Fruit fly (Drosophila melanogaster) whole organism, embryonic: Measurements from ENCODE around the gene CG42710.

Experiments
- CG11560 ChIP-seq: fragments of 200-800 bp; sonication (Bioruptor generic); IDR thresholded peaks from 3 replicates; pipeline ENCODE4 v1.3.6; 2022; ENCODE audit warnings: missing biosample characterization, missing genetic modification characterization
- CG13424 ChIP-seq: fragments of 200-800 bp; sonication (Bioruptor generic); optimal IDR thresholded peaks from 2 replicates; lab custom pipeline; 2019; ENCODE audit warnings: missing biosample characterization, mild to moderate bottlenecking, missing genetic modification characterization, moderate library complexity
- CG13775 ChIP-seq: fragments of 200-800 bp; sonication (Bioruptor generic); optimal IDR thresholded peaks from 3 replicates; lab custom pipeline; 2017; ENCODE audit warnings: missing biosample characterization, mild to moderate bottlenecking, missing genetic modification characterization
- CG14014 ChIP-seq: fragments of 200-800 bp; sonication (Bioruptor generic); IDR thresholded peaks from 2 replicates; pipeline ENCODE4 v1.3.6; 2022; ENCODE audit warnings: missing biosample characterization, missing genetic modification characterization
- CG15479 ChIP-seq: fragments of 200-800 bp; sonication (Bioruptor generic); optimal IDR thresholded peaks from 3 replicates; lab custom pipeline; 2019; ENCODE audit warnings: missing biosample characterization, mild to moderate bottlenecking, missing genetic modification characterization, moderate library complexity
- CG16863 ChIP-seq: fragments of 200-800 bp; sonication (Bioruptor generic); optimal IDR thresholded peaks from 3 replicates; lab custom pipeline; 2016; ENCODE audit warnings: missing biosample characterization, missing genetic modification characterization
- CG17361 ChIP-seq: fragments of 200-800 bp; sonication (Bioruptor generic); IDR thresholded peaks from 3 replicates; pipeline ENCODE4 v1.3.6; 2022; ENCODE audit warnings: missing biosample characterization, missing genetic modification characterization
- CG17568 ChIP-seq: fragments of 200-800 bp; sonication (Bioruptor generic); optimal IDR thresholded peaks from 2 replicates; lab custom pipeline; 2018; ENCODE audit warnings: missing biosample characterization, mild to moderate bottlenecking, missing genetic modification characterization, moderate library complexity
- CG18011 ChIP-seq: fragments of 200-800 bp; sonication (Bioruptor generic); optimal IDR thresholded peaks from 2 replicates; lab custom pipeline; 2017; ENCODE audit warnings: missing biosample characterization, missing genetic modification characterization, mild to moderate bottlenecking, moderate library complexity, missing genotype
- CG18599 ChIP-seq: fragments of 200-800 bp; sonication (Bioruptor generic); optimal IDR thresholded peaks from 3 replicates; lab custom pipeline; 2017; ENCODE audit warnings: missing biosample characterization, missing genetic modification characterization, mild to moderate bottlenecking, moderate library complexity, missing genetic modification reagents
- CG2202 ChIP-seq: fragments of 200-800 bp; sonication (Bioruptor generic); optimal IDR thresholded peaks from 2 replicates; lab custom pipeline; 2018; ENCODE audit warnings: missing biosample characterization, mild to moderate bottlenecking, missing genetic modification characterization
- CG2678 ChIP-seq: fragments of 200-800 bp; sonication (Bioruptor generic); optimal IDR thresholded peaks from 3 replicates; lab custom pipeline; 2019; ENCODE audit warnings: missing biosample characterization, mild to moderate bottlenecking, missing genetic modification characterization, moderate library complexity
- CG31441 ChIP-seq: fragments of 200-800 bp; sonication (Bioruptor generic); IDR thresholded peaks from 2 replicates; pipeline ENCODE4 v1.3.6; 2022; ENCODE audit warnings: missing biosample characterization, missing genetic modification characterization
- CG3995 ChIP-seq: fragments of 200-800 bp; sonication (Bioruptor generic); optimal IDR thresholded peaks from 3 replicates; lab custom pipeline; 2016; ENCODE audit warnings: missing biosample characterization, missing genetic modification characterization
- CG4707 ChIP-seq: fragments of 200-800 bp; sonication (Bioruptor generic); optimal IDR thresholded peaks from 2 replicates; lab custom pipeline; 2018; ENCODE audit warnings: missing biosample characterization, mild to moderate bottlenecking, missing genetic modification characterization, moderate library complexity
- CG6654 ChIP-seq: fragments of 200-800 bp; sonication (Bioruptor generic); optimal IDR thresholded peaks from 2 replicates; lab custom pipeline; 2017; ENCODE audit warnings: missing biosample characterization, mild to moderate bottlenecking, missing genetic modification characterization
- CG8478 ChIP-seq: fragments of >200 bp; optimal IDR thresholded peaks from 2 replicates; lab custom pipeline; 2018
- CG8765 ChIP-seq: fragments of 200-800 bp; sonication (Bioruptor generic); IDR thresholded peaks from 2 replicates; pipeline ENCODE4 v1.3.6; 2022; ENCODE audit warnings: missing biosample characterization, missing genetic modification characterization
- CG8944 ChIP-seq: fragments of 200-800 bp; sonication (Bioruptor generic); optimal IDR thresholded peaks from 3 replicates; lab custom pipeline; 2016; ENCODE audit warnings: missing biosample characterization, missing genetic modification characterization
- Deaf1 ChIP-seq: fragments of 200-800 bp; optimal IDR thresholded peaks from 3 replicates; lab custom pipeline; 2019; ENCODE audit warnings: missing biosample characterization, mild to moderate bottlenecking, missing genetic modification characterization, moderate library complexity
- E2f2 ChIP-seq: fragments of 200-800 bp; sonication (Bioruptor generic); IDR thresholded peaks from 2 replicates; pipeline ENCODE4 v1.3.6; 2022; ENCODE audit warnings: missing biosample characterization, missing genetic modification characterization
- Ets97D ChIP-seq: fragments of 200-800 bp; sonication (Bioruptor generic); optimal IDR thresholded peaks from 3 replicates; lab custom pipeline; 2016; ENCODE audit warnings: missing biosample characterization, missing genetic modification characterization
- HLH3B ChIP-seq: fragments of 200-800 bp; sonication (Bioruptor generic); IDR thresholded peaks from 2 replicates; pipeline ENCODE4 v1.3.6; 2022; ENCODE audit warnings: missing biosample characterization, missing genetic modification characterization
- Lpt ChIP-seq: fragments of >200 bp; optimal IDR thresholded peaks from 2 replicates; lab custom pipeline; 2018; ENCODE audit warnings: missing biosample characterization, missing genetic modification characterization
- Mes4 ChIP-seq: fragments of 200-800 bp; sonication (Bioruptor generic); optimal IDR thresholded peaks from 2 replicates; lab custom pipeline; 2016; ENCODE audit warnings: missing biosample characterization, missing genetic modification characterization
- Stat92E ChIP-seq, 3 experiments: fragments of >200 bp in 2 of 3; fragments of 200-800 bp in 1 of 3; sonication (Bioruptor generic) in 1 of 3; optimal IDR thresholded peaks; 2 replicates each; lab custom pipeline; 2017 to 2019; ENCODE audit warnings: missing biosample characterization in 3 of 3, missing genetic modification characterization in 3 of 3, mild to moderate bottlenecking in 1 of 3, moderate library complexity in 1 of 3
- YL-1 ChIP-seq: fragments of 200-800 bp; sonication (Bioruptor generic); optimal IDR thresholded peaks from 3 replicates; lab custom pipeline; 2017; ENCODE audit warnings: missing biosample characterization, mild to moderate bottlenecking, missing genetic modification characterization
- ab ChIP-seq: fragments of 200-800 bp; sonication (Bioruptor generic); optimal IDR thresholded peaks from 2 replicates; lab custom pipeline; 2016; ENCODE audit warnings: missing biosample characterization, missing genetic modification characterization
- aop ChIP-seq: fragments of 200-800 bp; sonication (Bioruptor generic); IDR thresholded peaks from 2 replicates; pipeline ENCODE4 v1.3.6; 2022; ENCODE audit warnings: missing biosample characterization, missing genetic modification characterization
- ato ChIP-seq: fragments of 200-800 bp; sonication (Bioruptor generic); IDR thresholded peaks from 2 replicates; pipeline ENCODE4 v1.3.6; 2022; ENCODE audit warnings: missing biosample characterization, missing genetic modification characterization; ENCODE audit not compliant: partially characterized antibody
- cg ChIP-seq: fragments of 200-800 bp; sonication (Bioruptor generic); optimal IDR thresholded peaks from 3 replicates; lab custom pipeline; 2019; ENCODE audit warnings: missing biosample characterization, mild to moderate bottlenecking, missing genetic modification characterization, moderate library complexity
- crol ChIP-seq: fragments of 200-800 bp; sonication (Bioruptor generic); IDR thresholded peaks from 2 replicates; pipeline ENCODE4 v1.3.6; 2022; ENCODE audit warnings: missing biosample characterization, missing genetic modification characterization
- dmrt99B ChIP-seq: fragments of 200-800 bp; sonication (Bioruptor generic); optimal IDR thresholded peaks from 2 replicates; lab custom pipeline; 2018; ENCODE audit warnings: missing biosample characterization, mild to moderate bottlenecking, missing genetic modification characterization, moderate library complexity
- gem ChIP-seq: fragments of 200-800 bp; sonication (Bioruptor generic); optimal IDR thresholded peaks from 2 replicates; lab custom pipeline; 2019; ENCODE audit warnings: missing biosample characterization, mild to moderate bottlenecking, missing genetic modification characterization, moderate library complexity
- hkb ChIP-seq, 2 experiments: fragments of 200-800 bp in 1 of 2; fragments of >200 bp in 1 of 2; sonication (Bioruptor generic) in 1 of 2; IDR thresholded peaks in 1 of 2; optimal IDR thresholded peaks in 1 of 2; 2 replicates each; pipeline versions ENCODE4 v1.3.6 to Lab custom; 2017 to 2022; ENCODE audit warnings: missing biosample characterization in 1 of 2, missing genetic modification characterization in 1 of 2
- kni ChIP-seq: fragments of 200-800 bp; sonication (Bioruptor generic); optimal IDR thresholded peaks from 3 replicates; lab custom pipeline; 2017; ENCODE audit warnings: mild to moderate bottlenecking, missing biosample characterization, missing genetic modification reagents, missing genetic modification characterization
- knrl ChIP-seq: fragments of 200-800 bp; sonication (Bioruptor generic); IDR thresholded peaks from 3 replicates; pipeline ENCODE4 v1.3.6; 2022; ENCODE audit warnings: missing biosample characterization, missing genetic modification characterization; ENCODE audit not compliant: partially characterized antibody
- lola ChIP-seq, 3 experiments: fragments of >200 bp in 2 of 3; fragments of 200-800 bp in 1 of 3; sonication (Bioruptor generic) in 1 of 3; optimal IDR thresholded peaks; 2 replicates each; lab custom pipeline; 2017 to 2019; ENCODE audit warnings: missing biosample characterization in 3 of 3, missing genetic modification characterization in 3 of 3, mild to moderate bottlenecking in 1 of 3, moderate library complexity in 1 of 3
- mam ChIP-seq: fragments of 200-800 bp; sonication (Bioruptor generic); optimal IDR thresholded peaks from 3 replicates; lab custom pipeline; 2016; ENCODE audit warnings: missing biosample characterization, missing genetic modification characterization
- pb ChIP-seq: fragments of 200-800 bp; sonication (Bioruptor generic); optimal IDR thresholded peaks from 3 replicates; lab custom pipeline; 2016; ENCODE audit warnings: missing biosample characterization, missing genetic modification characterization
- sc ChIP-seq, 3 experiments: fragments of >200 bp in 2 of 3; fragments of 200-800 bp in 1 of 3; sonication (Bioruptor generic) in 1 of 3; optimal IDR thresholded peaks; 2 replicates in 2 of 3; 3 replicates in 1 of 3; lab custom pipeline; 2017; ENCODE audit warnings: mild to moderate bottlenecking in 1 of 3, missing biosample characterization in 1 of 3, missing genetic modification characterization in 1 of 3, missing genetic modification reagents in 1 of 3
- sens-2 ChIP-seq: fragments of 200-800 bp; sonication (Bioruptor generic); IDR thresholded peaks from 2 replicates; pipeline ENCODE4 v1.3.6; 2022; ENCODE audit warnings: missing biosample characterization, missing genetic modification characterization
- sisA ChIP-seq: fragments of 200-800 bp; sonication (Bioruptor generic); IDR thresholded peaks from 2 replicates; pipeline ENCODE4 v1.3.6; 2022; ENCODE audit warnings: missing biosample characterization, missing genetic modification characterization
- slou ChIP-seq: fragments of 200-800 bp; sonication (Bioruptor generic); optimal IDR thresholded peaks from 3 replicates; lab custom pipeline; 2016; ENCODE audit warnings: missing biosample characterization, missing genetic modification characterization
- sr ChIP-seq: fragments of 200-800 bp; sonication (Bioruptor generic); IDR thresholded peaks from 3 replicates; pipeline ENCODE4 v1.3.6; 2022; ENCODE audit warnings: missing biosample characterization, missing genetic modification characterization
- stwl ChIP-seq: fragments of 200-800 bp; sonication (Bioruptor generic); optimal IDR thresholded peaks from 3 replicates; lab custom pipeline; 2018; ENCODE audit warnings: missing biosample characterization, mild to moderate bottlenecking, missing genetic modification characterization, moderate library complexity
- tap ChIP-seq: fragments of 200-800 bp; optimal IDR thresholded peaks from 3 replicates; lab custom pipeline; 2019; ENCODE audit warnings: missing biosample characterization, mild to moderate bottlenecking, missing genetic modification characterization, moderate library complexity
- tin ChIP-seq: fragments of 200-800 bp; sonication (Bioruptor generic); optimal IDR thresholded peaks from 3 replicates; lab custom pipeline; 2016; ENCODE audit warnings: missing biosample characterization, missing genetic modification characterization
- vfl ChIP-seq: fragments of 200-800 bp; sonication (Bioruptor generic); optimal IDR thresholded peaks from 2 replicates; lab custom pipeline; 2016; ENCODE audit warnings: missing biosample characterization, missing genetic modification characterization
- wek ChIP-seq: fragments of 200-800 bp; sonication (Bioruptor generic); optimal IDR thresholded peaks from 3 replicates; lab custom pipeline; 2018; ENCODE audit warnings: missing biosample characterization, mild to moderate bottlenecking, missing genetic modification characterization, moderate library complexity

CG42710 gene

DNA sequence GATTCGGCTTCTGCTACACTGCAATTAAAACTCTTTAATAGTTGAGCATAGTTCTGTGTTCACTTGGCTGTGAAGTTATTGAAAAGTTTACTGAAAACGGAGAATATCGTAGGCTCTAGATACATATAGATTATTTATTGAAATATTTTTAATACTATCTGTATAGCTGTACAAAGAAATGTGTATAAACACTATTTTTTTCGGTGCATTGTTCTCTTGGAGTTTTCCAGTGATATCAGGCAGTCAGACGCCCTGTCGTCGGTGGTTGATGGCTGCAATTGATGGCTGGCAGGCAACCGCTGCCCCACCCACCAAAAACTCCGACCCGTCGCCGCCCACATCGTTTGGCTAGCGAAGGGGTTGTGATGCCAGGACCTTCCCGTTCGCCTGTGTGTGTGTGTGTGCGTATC is 35.9 kb downstream of the CG42710 start (continued):
- TF ChIP-seq aop (GFP tag; lab: Robert Waterston, UW) (no peak), Deaf1 (tag; lab: Kevin White, UChicago) (peak; percentile 50), E2f2 (no peak), CG31441 (peak; percentile 49), CG11560 (tag; lab: Robert Waterston, UW) (no peak), CG4707 (GFP tag; lab: Kevin White, UChicago) (no peak), CG13424 (tag; lab: Kevin White, UChicago) (peak; percentile 62), Mes4 (no peak), CG14014 (GFP tag; lab: Robert Waterston, UW) (no peak), pb (GFP tag; lab: Kevin White, UChicago) (no peak), ab (GFP tag; lab: Kevin White, UChicago) (no peak), crol (no peak), CG8944 (GFP tag; lab: Kevin White, UChicago) (no peak), stwl (tag; lab: Kevin White, UChicago) (no peak), YL-1 (no peak), wek (no peak), CG17568 (GFP tag; lab: Kevin White, UChicago) (no peak), CG2202 (tag; lab: Kevin White, UChicago) (peak; percentile 18), lola (GFP tag; optimal IDR thresholded peaks at IDR 0.05; lab: Kevin White, UChicago) (peak in 1 of 3 experiments; percentile 60), ato (GFP tag; lab: Robert Waterston, UW) (no peak), vfl (GFP tag; lab: Kevin White, UChicago) (no peak), CG2678 (peak; percentile 56), kni (GFP tag; lab: Kevin White, UChicago) (no peak), CG6654 (no peak), cg (GFP tag; lab: Kevin White, UChicago) (no peak), sens-2 (GFP tag; lab: Robert Waterston, UW) (no peak), CG8765 (GFP tag; lab: Robert Waterston, UW) (no peak), Stat92E (GFP tag; optimal IDR thresholded peaks at IDR 0.05; lab: Kevin White, UChicago) (peak in 1 of 3 experiments; percentile 25), slou (GFP tag; lab: Kevin White, UChicago) (peak; percentile 34), CG15479 (no peak), tap (tag; lab: Kevin White, UChicago) (no peak), CG18599 (GFP tag; lab: Kevin White, UChicago) (peak; percentile 56), gem (tag; lab: Kevin White, UChicago) (peak; percentile 74), CG16863 (GFP tag; lab: Kevin White, UChicago) (no peak), dmrt99B (tag; lab: Kevin White, UChicago) (peak; percentile 68), sisA (GFP tag; lab: Robert Waterston, UW) (peak; percentile 40; the same call in 1 of the 2 replicates), mam (GFP tag; lab: Kevin White, UChicago) (no peak), CG13775 (GFP tag; lab: Kevin White, UChicago) (peak; percentile 2), Lpt (GFP tag; lab: Kevin White, UChicago) (no peak), knrl (no peak), HLH3B (peak; percentile 66), Ets97D (GFP tag; lab: Kevin White, UChicago) (no peak), sc (optimal IDR thresholded peaks at IDR 0.05; lab: Kevin White, UChicago) (no peak), sc (GFP tag; optimal IDR thresholded peaks at IDR 0.05; lab: Kevin White, UChicago) (peak; percentile 7), CG8478 (no peak), tin (peak; percentile 54), sr (GFP tag; lab: Robert Waterston, UW) (no peak), CG3995 (GFP tag; lab: Kevin White, UChicago) (no peak), CG18011 (GFP tag; lab: Kevin White, UChicago) (no peak), hkb (optimal IDR thresholded peaks at IDR 0.05; lab: Kevin White, UChicago) (no peak), hkb (GFP tag; IDR thresholded peaks at IDR 0.05; lab: Robert Waterston, UW) (peak; percentile 46; the same call in 1 of the 2 replicates), CG17361 (GFP tag; lab: Robert Waterston, UW) (0 out of 3 replicates have a peak, but pooled peaks have one; percentile 44)
